Worm (Caenorhabditis elegans) whole organism, midembryonic: ENCODE measurements around the gene fbxa-202.

ENCODE experiments used
- cog-1 ChIP-seq: sonication (generic microtip); optimal IDR thresholded peaks from 2 replicates; lab custom pipeline; 2016; ENCODE audit warnings: missing genetic modification characterization, missing compliant biosample characterization
- flt-1 ChIP-seq: fragments of 200-800 bp; sonication (Bioruptor generic); IDR thresholded peaks from 2 replicates; pipeline ENCODE4 v1.3.6; 2022; ENCODE audit warnings: missing genetic modification characterization, missing compliant biosample characterization
- klf-2 ChIP-seq: fragments of 200-800 bp; sonication (Bioruptor generic); conservative IDR thresholded peaks from 2 replicates; pipeline ENCODE4 v1.3.6; 2022; ENCODE audit warnings: missing genetic modification reagents, missing genetic modification characterization, missing compliant biosample characterization
- med-1 ChIP-seq: sonication (generic microtip); optimal IDR thresholded peaks from 2 replicates; lab custom pipeline; 2017; ENCODE audit warnings: missing genetic modification characterization, mild to moderate bottlenecking, missing compliant biosample characterization, antibody characterized with exemption, missing genetic modification reagents; ENCODE audit not compliant: insufficient read depth
- ref-1 ChIP-seq: fragments of 200-800 bp; sonication (Bioruptor generic); conservative IDR thresholded peaks from 2 replicates; pipeline ENCODE4 v1.3.6; 2022; ENCODE audit warnings: missing genetic modification reagents, missing genetic modification characterization, missing compliant biosample characterization
- tab-1 ChIP-seq: fragments of 200-800 bp; sonication (Bioruptor generic); IDR thresholded peaks from 2 replicates; pipeline ENCODE4 v1.3.6; 2022; ENCODE audit warnings: missing genetic modification characterization, missing compliant biosample characterization
- ztf-23 ChIP-seq: fragments of 200-800 bp; sonication (Bioruptor generic); IDR thresholded peaks from 2 replicates; pipeline ENCODE4 v1.3.6; 2022; ENCODE audit warnings: missing genetic modification reagents, missing genetic modification characterization, missing compliant biosample characterization

ce11 chrV:6361688-6362087 lies 34.6 kb downstream of the fbxa-202 start:
- no peak for TF ChIP-seq ref-1
- TF ChIP-seq klf-2 (GFP tag; lab: Robert Waterston, UW), result no peak
- no peak for TF ChIP-seq flt-1
- no peak for TF ChIP-seq tab-1 (GFP tag; lab: Robert Waterston, UW)
- TF ChIP-seq ztf-23 (GFP tag; lab: Robert Waterston, UW), result no peak
- no peak for TF ChIP-seq cog-1
- no peak for TF ChIP-seq med-1
